Fruit fly (Drosophila melanogaster) whole organism, embryonic: Measurements from ENCODE around the gene CG42726.

Source experiments
- Abd-B ChIP-seq: fragments of 200-800 bp; sonication (Bioruptor generic); optimal IDR thresholded peaks from 2 replicates; lab custom pipeline; 2018; ENCODE audit warnings: missing biosample characterization, mild to moderate bottlenecking, missing genetic modification characterization, moderate library complexity
- Atf-2 ChIP-seq: fragments of 200-800 bp; sonication (Bioruptor generic); optimal IDR thresholded peaks from 2 replicates; lab custom pipeline; 2016; ENCODE audit warnings: missing biosample characterization, missing genetic modification characterization
- BtbVII ChIP-seq: fragments of 200-800 bp; sonication (Bioruptor generic); optimal IDR thresholded peaks from 3 replicates; lab custom pipeline; 2017; ENCODE audit warnings: missing biosample characterization, mild to moderate bottlenecking, missing genetic modification characterization
- CG10274 ChIP-seq: fragments of 200-800 bp; sonication (Bioruptor generic); optimal IDR thresholded peaks from 3 replicates; lab custom pipeline; 2017; ENCODE audit warnings: missing biosample characterization, mild to moderate bottlenecking, missing genetic modification characterization
- CG11695 ChIP-seq: fragments of 200-800 bp; sonication (Bioruptor generic); IDR thresholded peaks from 3 replicates; pipeline ENCODE4 v1.3.6; 2022; ENCODE audit warnings: missing biosample characterization, missing genetic modification characterization
- CG12219 ChIP-seq: fragments of 200-800 bp; sonication (Bioruptor generic); optimal IDR thresholded peaks from 3 replicates; lab custom pipeline; 2018; ENCODE audit warnings: missing biosample characterization, mild to moderate bottlenecking, missing genetic modification characterization
- CG12942 ChIP-seq: fragments of 200-800 bp; sonication (Bioruptor generic); optimal IDR thresholded peaks from 3 replicates; lab custom pipeline; 2016; ENCODE audit warnings: missing biosample characterization, missing genetic modification characterization
- CG13775 ChIP-seq: fragments of 200-800 bp; sonication (Bioruptor generic); optimal IDR thresholded peaks from 3 replicates; lab custom pipeline; 2017; ENCODE audit warnings: missing biosample characterization, mild to moderate bottlenecking, missing genetic modification characterization
- CG1602 ChIP-seq: fragments of 200-800 bp; sonication (Bioruptor generic); optimal IDR thresholded peaks from 3 replicates; lab custom pipeline; 2016; ENCODE audit warnings: missing biosample characterization, missing genetic modification characterization
- CG1603 ChIP-seq: fragments of 200-800 bp; sonication (Bioruptor generic); optimal IDR thresholded peaks from 2 replicates; lab custom pipeline; 2019; ENCODE audit warnings: missing biosample characterization, mild to moderate bottlenecking, missing genetic modification characterization, moderate library complexity
- CG16863 ChIP-seq: fragments of 200-800 bp; sonication (Bioruptor generic); optimal IDR thresholded peaks from 3 replicates; lab custom pipeline; 2016; ENCODE audit warnings: missing biosample characterization, missing genetic modification characterization
- CG18599 ChIP-seq: fragments of 200-800 bp; sonication (Bioruptor generic); optimal IDR thresholded peaks from 3 replicates; lab custom pipeline; 2017; ENCODE audit warnings: missing biosample characterization, missing genetic modification characterization, mild to moderate bottlenecking, moderate library complexity, missing genetic modification reagents
- CG2129 ChIP-seq: fragments of 200-800 bp; sonication (Bioruptor generic); IDR thresholded peaks from 2 replicates; pipeline ENCODE4 v1.3.6; 2022; ENCODE audit warnings: missing biosample characterization, missing genetic modification characterization; ENCODE audit not compliant: partially characterized antibody
- CG2889 ChIP-seq: fragments of 200-800 bp; sonication (Bioruptor generic); IDR thresholded peaks from 3 replicates; pipeline ENCODE4 v1.3.6; 2022; ENCODE audit warnings: missing biosample characterization, missing genetic modification characterization
- CG32767 ChIP-seq: fragments of 200-800 bp; sonication (Bioruptor generic); IDR thresholded peaks from 2 replicates; pipeline ENCODE4 v1.3.6; 2022; ENCODE audit warnings: missing biosample characterization, missing genetic modification characterization
- CG3407 ChIP-seq: fragments of 200-800 bp; sonication (Bioruptor generic); optimal IDR thresholded peaks from 2 replicates; lab custom pipeline; 2018; ENCODE audit warnings: missing biosample characterization, mild to moderate bottlenecking, missing genetic modification characterization
- CG3838 ChIP-seq: fragments of 200-800 bp; sonication (Bioruptor generic); optimal IDR thresholded peaks from 3 replicates; lab custom pipeline; 2016; ENCODE audit warnings: missing biosample characterization, missing genetic modification characterization
- CG4328 ChIP-seq: fragments of 200-800 bp; sonication (Bioruptor generic); optimal IDR thresholded peaks from 3 replicates; lab custom pipeline; 2017; ENCODE audit warnings: missing biosample characterization, missing genetic modification reagents, missing genetic modification characterization
- CG4820 ChIP-seq: fragments of 200-800 bp; sonication (Bioruptor generic); optimal IDR thresholded peaks from 3 replicates; lab custom pipeline; 2016; ENCODE audit warnings: missing biosample characterization, missing genetic modification characterization
- CG4854 ChIP-seq: fragments of 200-800 bp; sonication (Bioruptor generic); optimal IDR thresholded peaks from 2 replicates; lab custom pipeline; 2016; ENCODE audit warnings: missing biosample characterization, missing genetic modification characterization, inconsistent platforms
- CG6254 ChIP-seq: fragments of 200-800 bp; sonication (Bioruptor generic); optimal IDR thresholded peaks from 3 replicates; lab custom pipeline; 2017; ENCODE audit warnings: mild to moderate bottlenecking, missing biosample characterization, missing genetic modification reagents, missing genetic modification characterization
- CG8089 ChIP-seq: fragments of 200-800 bp; sonication (Bioruptor generic); optimal IDR thresholded peaks from 3 replicates; lab custom pipeline; 2016; ENCODE audit warnings: missing biosample characterization, missing genetic modification characterization
- CG9437 ChIP-seq: fragments of 200-800 bp; sonication (Bioruptor generic); optimal IDR thresholded peaks from 2 replicates; lab custom pipeline; 2018; ENCODE audit warnings: missing biosample characterization, mild to moderate bottlenecking, missing genetic modification characterization
- CG9797 ChIP-seq: fragments of 200-800 bp; sonication (Bioruptor generic); optimal IDR thresholded peaks from 3 replicates; lab custom pipeline; 2018; ENCODE audit warnings: missing biosample characterization, mild to moderate bottlenecking, missing genetic modification characterization
- Dek ChIP-seq: fragments of 200-800 bp; sonication (Bioruptor generic); optimal IDR thresholded peaks from 3 replicates; lab custom pipeline; 2019; ENCODE audit warnings: missing biosample characterization, mild to moderate bottlenecking, missing genetic modification characterization, moderate library complexity
- Fer2 ChIP-seq: fragments of 200-800 bp; sonication (Bioruptor generic); optimal IDR thresholded peaks from 2 replicates; lab custom pipeline; 2018; ENCODE audit warnings: missing biosample characterization, mild to moderate bottlenecking, missing genetic modification characterization, moderate library complexity
- GATAe ChIP-seq: fragments of 200-800 bp; sonication (Bioruptor generic); conservative IDR thresholded peaks from 2 replicates; pipeline ENCODE4 v1.3.6; 2022; ENCODE audit warnings: missing biosample characterization, missing genetic modification characterization
- H15 ChIP-seq: fragments of 200-800 bp; sonication (Bioruptor generic); IDR thresholded peaks from 3 replicates; pipeline ENCODE4 v1.3.6; 2022; ENCODE audit warnings: missing biosample characterization, missing genetic modification characterization
- HLH3B ChIP-seq: fragments of 200-800 bp; sonication (Bioruptor generic); IDR thresholded peaks from 2 replicates; pipeline ENCODE4 v1.3.6; 2022; ENCODE audit warnings: missing biosample characterization, missing genetic modification characterization
- MBD-R2 ChIP-seq: fragments of 200-800 bp; sonication (Bioruptor generic); IDR thresholded peaks from 2 replicates; pipeline ENCODE4 v1.3.6; 2022; ENCODE audit warnings: missing biosample characterization, missing genetic modification characterization
- Myb ChIP-seq: fragments of 200-800 bp; sonication (Bioruptor generic); optimal IDR thresholded peaks from 2 replicates; lab custom pipeline; 2016; ENCODE audit warnings: missing biosample characterization, missing genetic modification characterization
- Nf-YB ChIP-seq: fragments of 200-800 bp; sonication (Bioruptor generic); optimal IDR thresholded peaks from 3 replicates; lab custom pipeline; 2019; ENCODE audit warnings: missing biosample characterization, mild to moderate bottlenecking, missing genetic modification characterization, moderate library complexity
- Ravus ChIP-seq: fragments of 200-800 bp; sonication (Bioruptor generic); IDR thresholded peaks from 2 replicates; pipeline ENCODE4 v1.3.6; 2022; ENCODE audit warnings: missing biosample characterization, missing genetic modification characterization
- Sry-β ChIP-seq: fragments of 200-800 bp; sonication (Bioruptor generic); optimal IDR thresholded peaks from 2 replicates; lab custom pipeline; 2018; ENCODE audit warnings: missing biosample characterization, mild to moderate bottlenecking, missing genetic modification characterization, moderate library complexity
- Xbp1 ChIP-seq: fragments of 200-800 bp; sonication (Bioruptor generic); optimal IDR thresholded peaks from 3 replicates; lab custom pipeline; 2016; ENCODE audit warnings: missing biosample characterization, mild to moderate bottlenecking, missing genetic modification characterization
- ci ChIP-seq: fragments of 200-800 bp; sonication (Bioruptor generic); IDR thresholded peaks from 3 replicates; pipeline ENCODE4 v1.3.6; 2022; ENCODE audit warnings: missing biosample characterization, missing genetic modification characterization
- dan ChIP-seq: fragments of 200-800 bp; sonication (Bioruptor generic); IDR thresholded peaks from 2 replicates; pipeline ENCODE4 v1.3.6; 2022; ENCODE audit warnings: missing biosample characterization, missing genetic modification characterization
- emc ChIP-seq: fragments of 200-800 bp; sonication (Bioruptor generic); optimal IDR thresholded peaks from 2 replicates; lab custom pipeline; 2016; ENCODE audit warnings: missing biosample characterization, missing genetic modification characterization
- esg ChIP-seq: fragments of 200-800 bp; sonication (Bioruptor generic); conservative IDR thresholded peaks from 2 replicates; pipeline ENCODE4 v1.3.6; 2022; ENCODE audit warnings: missing biosample characterization, missing genetic modification characterization
- gce ChIP-seq: fragments of 200-800 bp; sonication (Bioruptor generic); IDR thresholded peaks from 3 replicates; pipeline ENCODE4 v1.3.6; 2022; ENCODE audit warnings: missing biosample characterization, missing genetic modification characterization
- ham ChIP-seq: fragments of 200-800 bp; sonication (Bioruptor generic); IDR thresholded peaks from 2 replicates; pipeline ENCODE4 v1.3.6; 2022; ENCODE audit warnings: missing biosample characterization, missing genetic modification characterization
- pan ChIP-seq, 4 experiments: fragments of >200 bp in 3 of 4; fragments of 200-800 bp in 1 of 4; sonication (Bioruptor generic) in 1 of 4; optimal IDR thresholded peaks in 3 of 4; IDR thresholded peaks in 1 of 4; 2 replicates each; pipeline versions ENCODE4 v1.3.6 to Lab custom; 2017 to 2022; ENCODE audit warnings: missing biosample characterization in 2 of 4, missing genetic modification characterization in 2 of 4, mixed read lengths in 1 of 4
- pb ChIP-seq: fragments of 200-800 bp; sonication (Bioruptor generic); optimal IDR thresholded peaks from 3 replicates; lab custom pipeline; 2016; ENCODE audit warnings: missing biosample characterization, missing genetic modification characterization
- phol ChIP-seq: fragments of 200-800 bp; sonication (Bioruptor generic); optimal IDR thresholded peaks from 3 replicates; lab custom pipeline; 2018; ENCODE audit warnings: missing biosample characterization, mild to moderate bottlenecking, missing genetic modification characterization, moderate library complexity
- ro ChIP-seq: fragments of 200-800 bp; sonication (Bioruptor generic); IDR thresholded peaks from 2 replicates; pipeline ENCODE4 v1.3.6; 2022; ENCODE audit warnings: missing biosample characterization, missing genetic modification characterization
- row ChIP-seq: fragments of 200-800 bp; sonication (Bioruptor generic); IDR thresholded peaks from 3 replicates; pipeline ENCODE4 v1.3.6; 2022; ENCODE audit warnings: missing biosample characterization, missing genetic modification characterization
- sd ChIP-seq: fragments of 200-800 bp; sonication (Bioruptor generic); optimal IDR thresholded peaks from 3 replicates; lab custom pipeline; 2018; ENCODE audit warnings: missing biosample characterization, mild to moderate bottlenecking, missing genetic modification characterization, moderate library complexity
- sug ChIP-seq: fragments of 200-800 bp; optimal IDR thresholded peaks from 2 replicates; lab custom pipeline; 2019; ENCODE audit warnings: missing biosample characterization, mild to moderate bottlenecking, missing genetic modification characterization, moderate library complexity
- wek ChIP-seq: fragments of 200-800 bp; sonication (Bioruptor generic); optimal IDR thresholded peaks from 3 replicates; lab custom pipeline; 2018; ENCODE audit warnings: missing biosample characterization, mild to moderate bottlenecking, missing genetic modification characterization, moderate library complexity
- zf30C ChIP-seq: fragments of 200-800 bp; sonication (Bioruptor generic); optimal IDR thresholded peaks from 3 replicates; lab custom pipeline; 2018; ENCODE audit warnings: missing biosample characterization, mild to moderate bottlenecking, missing genetic modification characterization

CG42726 gene

dm6 chr3R:15328083-15328779, 19.6 kb upstream of the CG42726 start, which contains the start of the genes CG6236 and ea (continued):
- TF ChIP-seq CG12219 (GFP tag; lab: Kevin White, UChicago) (no peak), HLH3B (GFP tag; lab: Robert Waterston, UW) (no peak), CG13775 (GFP tag; lab: Kevin White, UChicago) (no peak), Dek (tag; lab: Kevin White, UChicago) (no peak), row (GFP tag; lab: Robert Waterston, UW) (no peak), pan (optimal IDR thresholded peaks at IDR 0.05; lab: Kevin White, UChicago) (no peak), pan (GFP tag; optimal IDR thresholded peaks at IDR 0.05 in 1 of 2, IDR thresholded peaks at IDR 0.05 in 1 of 2) (no peak), Ravus (GFP tag; lab: Robert Waterston, UW) (no peak), CG2889 (no peak), phol (tag; lab: Kevin White, UChicago) (no peak), CG2129 (GFP tag; lab: Robert Waterston, UW) (no peak), Sry-β (GFP tag; lab: Kevin White, UChicago) (no peak), CG3838 (GFP tag; lab: Kevin White, UChicago) (no peak), Nf-YB (GFP tag; lab: Kevin White, UChicago) (no peak), CG1602 (GFP tag; lab: Kevin White, UChicago) (no peak), ham (GFP tag; lab: Robert Waterston, UW) (no peak), Xbp1 (GFP tag; lab: Kevin White, UChicago) (no peak), CG4854 (GFP tag; lab: Kevin White, UChicago) (peak; percentile 99), sug (tag; lab: Kevin White, UChicago) (no peak), ci (no peak), H15 (GFP tag; lab: Robert Waterston, UW) (no peak), sd (no peak), emc (GFP tag; lab: Kevin White, UChicago) (no peak), CG6254 (no peak), GATAe (no peak), CG9797 (peak; percentile 65), BtbVII (GFP tag; lab: Kevin White, UChicago) (no peak), CG32767 (GFP tag; lab: Robert Waterston, UW) (no peak), pb (GFP tag; lab: Kevin White, UChicago) (no peak), CG9437 (GFP tag; lab: Kevin White, UChicago) (no peak), Atf-2 (no peak), CG18599 (no peak), CG10274 (no peak), CG1603 (tag; lab: Kevin White, UChicago) (peak; percentile 4), CG11695 (GFP tag; lab: Robert Waterston, UW) (no peak), CG4820 (GFP tag; lab: Kevin White, UChicago) (no peak), Fer2 (tag; lab: Kevin White, UChicago) (no peak), CG4328 (GFP tag; lab: Kevin White, UChicago) (no peak), dan (GFP tag; lab: Robert Waterston, UW) (no peak), wek (GFP tag; lab: Kevin White, UChicago) (no peak), ro (GFP tag; lab: Robert Waterston, UW) (no peak), Abd-B (no peak), CG8089 (no peak), CG16863 (GFP tag; lab: Kevin White, UChicago) (no peak), zf30C (no peak), CG3407 (GFP tag; lab: Kevin White, UChicago) (no peak), esg (GFP tag; lab: Robert Waterston, UW) (no peak), MBD-R2 (0 out of 2 replicates have a peak, but pooled peaks have one; percentile 59), gce (no peak), Myb (GFP tag; lab: Kevin White, UChicago) (peak; percentile 61), CG12942 (GFP tag; lab: Kevin White, UChicago) (no peak)
